Fruit fly (Drosophila melanogaster) whole organism, prepupa: ENCODE measurements around the gene CG11893.
A peak's percentile ranks its signal among the peaks of the same experiment; 100 is the strongest.

ENCODE experiments used
- CG10631 ChIP-seq: fragments of 200-800 bp; sonication (Bioruptor generic); optimal IDR thresholded peaks from 2 replicates; lab custom pipeline; 2016; ENCODE audit warnings: missing biosample characterization, missing genetic modification characterization
- CG11294 ChIP-seq: fragments of 200-800 bp; sonication (Bioruptor generic); IDR thresholded peaks from 2 replicates; pipeline ENCODE4 v1.3.6; 2022; ENCODE audit warnings: missing biosample characterization, missing genetic modification characterization
- CG15336 ChIP-seq: fragments of 200-800 bp; sonication (Bioruptor generic); IDR thresholded peaks from 2 replicates; pipeline ENCODE4 v1.3.6; 2022; ENCODE audit warnings: missing biosample characterization, missing genetic modification characterization
- CG1621 ChIP-seq: fragments of 200-800 bp; sonication (Bioruptor generic); optimal IDR thresholded peaks from 3 replicates; lab custom pipeline; 2018; ENCODE audit warnings: missing biosample characterization, mild to moderate bottlenecking, missing genetic modification characterization
- CG16779 ChIP-seq: fragments of 200-800 bp; sonication (Bioruptor generic); optimal IDR thresholded peaks from 3 replicates; lab custom pipeline; 2017; ENCODE audit warnings: missing biosample characterization, mild to moderate bottlenecking, missing genetic modification characterization
- CG32006 ChIP-seq: fragments of 200-800 bp; sonication (Bioruptor generic); optimal IDR thresholded peaks from 3 replicates; lab custom pipeline; 2017; ENCODE audit warnings: missing biosample characterization, mild to moderate bottlenecking, missing genetic modification characterization
- CG3919 ChIP-seq: fragments of 200-800 bp; sonication (Bioruptor generic); optimal IDR thresholded peaks from 3 replicates; lab custom pipeline; 2016; ENCODE audit warnings: missing biosample characterization, missing genetic modification characterization
- CG6276 ChIP-seq: fragments of 200-800 bp; sonication (Bioruptor generic); optimal IDR thresholded peaks from 2 replicates; lab custom pipeline; 2017; ENCODE audit warnings: missing biosample characterization, mild to moderate bottlenecking, missing genetic modification characterization
- CG6792 ChIP-seq: fragments of 200-800 bp; sonication (Bioruptor generic); optimal IDR thresholded peaks from 3 replicates; lab custom pipeline; 2016; ENCODE audit warnings: missing biosample characterization, missing genetic modification characterization
- CG6854 ChIP-seq: fragments of 200-800 bp; sonication (Bioruptor generic); optimal IDR thresholded peaks from 2 replicates; lab custom pipeline; 2017; ENCODE audit warnings: missing biosample characterization, mild to moderate bottlenecking, missing genetic modification characterization
- CG7368 ChIP-seq: fragments of 200-800 bp; sonication (Bioruptor generic); optimal IDR thresholded peaks from 3 replicates; lab custom pipeline; 2016; ENCODE audit warnings: missing biosample characterization, missing genetic modification characterization
- CG8119 ChIP-seq: fragments of 200-800 bp; sonication (Bioruptor generic); IDR thresholded peaks from 3 replicates; pipeline ENCODE4 v1.3.6; 2022; ENCODE audit warnings: missing biosample characterization, missing genetic modification characterization
- CG9139 ChIP-seq: fragments of 200-800 bp; sonication (Bioruptor generic); optimal IDR thresholded peaks from 3 replicates; lab custom pipeline; 2017; ENCODE audit warnings: missing biosample characterization, mild to moderate bottlenecking, missing genetic modification characterization
- Eip78C ChIP-seq: fragments of 200-800 bp; sonication (Bioruptor generic); peaks from one replicate; lab custom pipeline; 2016; ENCODE audit warnings: missing biosample characterization, missing genetic modification characterization
- Eip93F ChIP-seq: fragments of 200-800 bp; sonication (Bioruptor generic); optimal IDR thresholded peaks from 2 replicates; lab custom pipeline; 2016; ENCODE audit warnings: missing biosample characterization, mild to moderate bottlenecking, missing genetic modification characterization
- Ets96B ChIP-seq: fragments of 200-800 bp; optimal IDR thresholded peaks from 2 replicates; lab custom pipeline; 2019; ENCODE audit warnings: missing biosample characterization, mild to moderate bottlenecking, missing genetic modification characterization, moderate library complexity
- Hr39 ChIP-seq: fragments of 200-800 bp; sonication (Bioruptor generic); optimal IDR thresholded peaks from 2 replicates; lab custom pipeline; 2016; ENCODE audit warnings: missing biosample characterization, missing genetic modification characterization
- Lpt ChIP-seq: fragments of 200-800 bp; sonication (Bioruptor generic); optimal IDR thresholded peaks from 3 replicates; lab custom pipeline; 2016; ENCODE audit warnings: missing biosample characterization, missing genetic modification characterization
- OdsH ChIP-seq: fragments of 200-800 bp; sonication (Bioruptor generic); optimal IDR thresholded peaks from 3 replicates; lab custom pipeline; 2016; ENCODE audit warnings: missing biosample characterization, missing genetic modification characterization
- Smox ChIP-seq: fragments of 200-800 bp; sonication (Bioruptor generic); optimal IDR thresholded peaks from 3 replicates; lab custom pipeline; 2016; ENCODE audit warnings: missing biosample characterization, missing genetic modification characterization
- Sox102F ChIP-seq: fragments of 200-800 bp; sonication (Bioruptor generic); optimal IDR thresholded peaks from 2 replicates; lab custom pipeline; 2016; ENCODE audit warnings: missing biosample characterization, mild to moderate bottlenecking, missing genetic modification characterization
- Sox14 ChIP-seq: fragments of 200-800 bp; sonication (Bioruptor generic); optimal IDR thresholded peaks from 3 replicates; lab custom pipeline; 2016; ENCODE audit warnings: missing biosample characterization, missing genetic modification characterization
- Sox15 ChIP-seq: fragments of 200-800 bp; sonication (Bioruptor generic); optimal IDR thresholded peaks from 3 replicates; lab custom pipeline; 2016; ENCODE audit warnings: missing biosample characterization, missing genetic modification characterization
- acj6 ChIP-seq: fragments of 200-800 bp; sonication (Bioruptor generic); optimal IDR thresholded peaks from 3 replicates; lab custom pipeline; 2016; ENCODE audit warnings: missing biosample characterization, missing genetic modification characterization
- cyc ChIP-seq: fragments of 200-800 bp; sonication (Bioruptor generic); optimal IDR thresholded peaks from 3 replicates; lab custom pipeline; 2016; ENCODE audit warnings: missing biosample characterization, missing genetic modification characterization
- dsx ChIP-seq: fragments of 200-800 bp; optimal IDR thresholded peaks from 3 replicates; lab custom pipeline; 2019; ENCODE audit warnings: missing biosample characterization, mild to moderate bottlenecking, missing genetic modification characterization, moderate library complexity; ENCODE audit not compliant: poor library complexity, severe bottlenecking
- esn ChIP-seq: fragments of 200-800 bp; sonication (Bioruptor generic); optimal IDR thresholded peaks from 2 replicates; lab custom pipeline; 2016; ENCODE audit warnings: missing biosample characterization, mild to moderate bottlenecking, missing genetic modification characterization, moderate library complexity
- fd59A ChIP-seq: fragments of 200-800 bp; sonication (Bioruptor generic); optimal IDR thresholded peaks from 2 replicates; lab custom pipeline; 2017; ENCODE audit warnings: missing biosample characterization, mild to moderate bottlenecking, missing genetic modification characterization, missing genetic modification reagents
- fd85E ChIP-seq: fragments of 200-800 bp; sonication (Bioruptor generic); optimal IDR thresholded peaks from 3 replicates; lab custom pipeline; 2016; ENCODE audit warnings: missing biosample characterization, missing genetic modification characterization
- fkh ChIP-seq: fragments of 200-800 bp; sonication (Bioruptor generic); optimal IDR thresholded peaks from 3 replicates; lab custom pipeline; 2017; ENCODE audit warnings: missing biosample characterization, mild to moderate bottlenecking, missing genetic modification characterization, moderate library complexity
- lz ChIP-seq: fragments of 200-800 bp; sonication (Bioruptor generic); optimal IDR thresholded peaks from 3 replicates; lab custom pipeline; 2016; ENCODE audit warnings: missing biosample characterization, missing genetic modification characterization
- pdm3 ChIP-seq: fragments of 200-800 bp; sonication (Bioruptor generic); optimal IDR thresholded peaks from 3 replicates; lab custom pipeline; 2016; ENCODE audit warnings: missing biosample characterization, missing genetic modification characterization
- salr ChIP-seq, 2 experiments: fragments of 200-800 bp; sonication (Bioruptor generic); optimal IDR thresholded peaks; 3 replicates each; lab custom pipeline; 2016 to 2018; ENCODE audit warnings: missing biosample characterization in 2 of 2, missing genetic modification characterization in 2 of 2, mild to moderate bottlenecking in 1 of 2
- svp ChIP-seq: fragments of 200-800 bp; sonication (Bioruptor generic); peaks from one replicate; lab custom pipeline; 2016; ENCODE audit warnings: missing biosample characterization, missing genetic modification characterization
- vri ChIP-seq: fragments of 200-800 bp; sonication (Bioruptor generic); optimal IDR thresholded peaks from 3 replicates; lab custom pipeline; 2016; ENCODE audit warnings: missing biosample characterization, mild to moderate bottlenecking, missing genetic modification characterization

The CG11893 gene

dm6 chr3R:25302239-25302638 is 12.6 kb downstream of the CG11893 start, which contains the start of gene CG31370:
Gene CG31370 (plus strand): TSS chr3R:25302464.
- no peak for TF ChIP-seq dsx
- no peak for TF ChIP-seq lz
- TF ChIP-seq CG3919 (GFP tag; lab: Kevin White, UChicago), result no peak
- no peak for TF ChIP-seq CG10631 (GFP tag; lab: Kevin White, UChicago)

- TF ChIP-seq fkh (GFP tag; lab: Kevin White, UChicago) (peak; percentile 45), Smox (GFP tag; lab: Kevin White, UChicago) (no peak), svp (GFP tag; lab: Kevin White, UChicago) (peak; percentile 97)
- TF ChIP-seq, all 60 proteins: peak for 2
Measured at dm6 chr3R:25303857-25304440, 14.3 kb downstream of the CG11893 start, which contains the start of gene CG31436. Gene CG31436 (plus strand): TSS chr3R:25304137.

dm6 chr3R:25305822-25306544 is 16.3 kb downstream of the CG11893 start:
- no peak for TF ChIP-seq dsx
- TF ChIP-seq CG11294 (GFP tag; lab: Robert Waterston, UW), result no peak
- TF ChIP-seq vri (GFP tag; lab: Kevin White, UChicago), result peak; percentile 26
- no peak for TF ChIP-seq fd85E
- TF ChIP-seq svp (GFP tag; lab: Kevin White, UChicago), result no peak
- no peak for TF ChIP-seq CG6792 (GFP tag; lab: Kevin White, UChicago)
- no peak for TF ChIP-seq Smox (GFP tag; lab: Kevin White, UChicago)
- TF ChIP-seq Eip78C (GFP tag; lab: Kevin White, UChicago), result no peak
- TF ChIP-seq fkh (GFP tag; lab: Kevin White, UChicago), result peak; percentile 56
- TF ChIP-seq CG6276 (GFP tag; lab: Kevin White, UChicago), result no peak
- no peak for TF ChIP-seq CG8119 (GFP tag; lab: Robert Waterston, UW)
- TF ChIP-seq Sox14, result no peak
- no peak for TF ChIP-seq CG15336 (GFP tag; lab: Robert Waterston, UW)
- TF ChIP-seq Eip93F, result no peak
- TF ChIP-seq CG32006 (GFP tag; lab: Kevin White, UChicago), result no peak
- TF ChIP-seq CG16779 (tag; lab: Kevin White, UChicago), result no peak
- no peak for TF ChIP-seq pdm3 (GFP tag; lab: Kevin White, UChicago)

dm6 chr3R:25308228-25308627 is 18.5 kb downstream of the CG11893 start, which contains the start of gene CG10550:
Gene CG10550 (minus strand): TSS chr3R:25308391.
- no peak for TF ChIP-seq CG6792 (GFP tag; lab: Kevin White, UChicago)

dm6 chr3R:25309175-25309574 is 19.5 kb downstream of the CG11893 start:
- no peak for TF ChIP-seq Sox15 (GFP tag; lab: Kevin White, UChicago)
- no peak for TF ChIP-seq OdsH (GFP tag; lab: Kevin White, UChicago)
- TF ChIP-seq CG10631 (GFP tag; lab: Kevin White, UChicago), result no peak
- no peak for TF ChIP-seq CG7368 (GFP tag; lab: Kevin White, UChicago)
- TF ChIP-seq vri (GFP tag; lab: Kevin White, UChicago), result peak; percentile 9

dm6 chr3R:25310843-25311242 is 21.2 kb downstream of the CG11893 start, which contains the start of gene CG31099:
Gene CG31099 (minus strand): TSS chr3R:25310943.
- TF ChIP-seq cyc (GFP tag; lab: Kevin White, UChicago) (no peak), fd59A (GFP tag; lab: Kevin White, UChicago) (no peak), CG16779 (tag; lab: Kevin White, UChicago) (no peak), acj6 (GFP tag; lab: Kevin White, UChicago) (no peak), CG9139 (GFP tag; lab: Kevin White, UChicago) (no peak), CG6792 (GFP tag; lab: Kevin White, UChicago) (no peak), CG7368 (GFP tag; lab: Kevin White, UChicago) (no peak), CG10631 (GFP tag; lab: Kevin White, UChicago) (no peak), svp (GFP tag; lab: Kevin White, UChicago) (no peak), CG8119 (GFP tag; lab: Robert Waterston, UW) (no peak), Eip93F (no peak), salr (GFP tag; optimal IDR thresholded peaks at IDR 0.05; lab: Kevin White, UChicago) (no peak), Lpt (GFP tag; lab: Kevin White, UChicago) (no peak), Hr39 (no peak), Sox102F (GFP tag; lab: Kevin White, UChicago) (no peak), CG6854 (GFP tag; lab: Kevin White, UChicago) (no peak), esn (GFP tag; lab: Kevin White, UChicago) (no peak), CG1621 (no peak), Ets96B (tag; lab: Kevin White, UChicago) (no peak), lz (no peak)
